Fruit fly (Drosophila melanogaster) whole organism, wandering third instar larva: Measurements from ENCODE around the gene Rbp4.

Experiments
- CG9705 ChIP-seq: fragments of 200-800 bp; sonication (Bioruptor generic); optimal IDR thresholded peaks from 2 replicates; lab custom pipeline; 2018; ENCODE audit warnings: missing biosample characterization, mild to moderate bottlenecking, missing genetic modification characterization
- CrebA ChIP-seq: fragments of 200-800 bp; sonication (Bioruptor generic); optimal IDR thresholded peaks from 2 replicates; lab custom pipeline; 2016; ENCODE audit warnings: missing biosample characterization, mild to moderate bottlenecking, missing genetic modification characterization, borderline replicate concordance
- Dif ChIP-seq: fragments of 200-275, 200-300 bp; sonication (Bioruptor generic); optimal IDR thresholded peaks from 2 replicates; lab custom pipeline; 2018; ENCODE audit warnings: missing biosample characterization, missing genetic modification characterization; ENCODE audit not compliant: partially characterized antibody
- GATAd ChIP-seq: sonication (Bioruptor generic); optimal IDR thresholded peaks from 2 replicates; lab custom pipeline; 2016; ENCODE audit warnings: missing biosample characterization, missing genetic modification characterization
- HLH106 ChIP-seq: fragments of 200-800 bp; optimal IDR thresholded peaks from 3 replicates; lab custom pipeline; 2019; ENCODE audit warnings: missing biosample characterization, mild to moderate bottlenecking, missing genetic modification characterization, moderate library complexity
- Hr78 ChIP-seq: fragments of >200 bp; optimal IDR thresholded peaks from 2 replicates; lab custom pipeline; 2017; ENCODE audit warnings: missing biosample characterization, missing genetic modification characterization
- Hr83 ChIP-seq: fragments of 200-300 bp; sonication (Bioruptor generic); optimal IDR thresholded peaks from 2 replicates; lab custom pipeline; 2016; ENCODE audit warnings: missing biosample characterization, mild to moderate bottlenecking, missing genetic modification characterization, moderate library complexity; ENCODE audit not compliant: poor library complexity, severe bottlenecking
- Mio ChIP-seq: sonication (Bioruptor generic); optimal IDR thresholded peaks from 2 replicates; lab custom pipeline; 2016; ENCODE audit warnings: missing biosample characterization, missing genetic modification characterization
- Myc ChIP-seq: fragments of >200 bp; optimal IDR thresholded peaks from 2 replicates; lab custom pipeline; 2017
- N ChIP-seq: fragments of >200 bp; optimal IDR thresholded peaks from 2 replicates; lab custom pipeline; 2018; ENCODE audit warnings: missing biosample characterization, missing external identifiers, missing genetic modification characterization
- OdsH ChIP-seq: fragments of 200-800 bp; sonication (Bioruptor generic); optimal IDR thresholded peaks from 2 replicates; lab custom pipeline; 2016; ENCODE audit warnings: missing biosample characterization, mild to moderate bottlenecking, missing genetic modification characterization
- Rel ChIP-seq, 2 experiments: fragments of 200-800 bp; sonication (Bioruptor generic) in 1 of 2; optimal IDR thresholded peaks; 2 replicates in 1 of 2; 3 replicates in 1 of 2; lab custom pipeline; 2016 to 2019; ENCODE audit warnings: mild to moderate bottlenecking in 2 of 2, missing biosample characterization in 2 of 2, missing genetic modification characterization in 2 of 2, moderate library complexity in 1 of 2
- Sp1 ChIP-seq: fragments of 200-800 bp; sonication (Bioruptor generic); optimal IDR thresholded peaks from 3 replicates; lab custom pipeline; 2019; ENCODE audit warnings: missing biosample characterization, mild to moderate bottlenecking, missing genetic modification characterization, moderate library complexity
- Vsx2 ChIP-seq: fragments of 200-300, 225-300 bp; sonication (Bioruptor generic); optimal IDR thresholded peaks from 2 replicates; lab custom pipeline; 2018; ENCODE audit warnings: missing biosample characterization, missing genetic modification characterization; ENCODE audit not compliant: partially characterized antibody
- br ChIP-seq: fragments of 200-800 bp; sonication (Bioruptor generic); optimal IDR thresholded peaks from 2 replicates; lab custom pipeline; 2016; ENCODE audit warnings: missing biosample characterization, missing genetic modification characterization
- brk ChIP-seq: fragments of 200-800 bp; sonication (Bioruptor generic); optimal IDR thresholded peaks from 2 replicates; lab custom pipeline; 2016; ENCODE audit warnings: missing biosample characterization, mild to moderate bottlenecking, missing genetic modification characterization
- dl ChIP-seq, 2 experiments: fragments of 175-275, 200-275 bp in 1 of 2; fragments of 200-275 bp in 1 of 2; sonication (Bioruptor generic); optimal IDR thresholded peaks; lab custom pipeline; 2018; ENCODE audit warnings: mild to moderate bottlenecking in 2 of 2, missing biosample characterization in 2 of 2, missing genetic modification characterization in 2 of 2, moderate library complexity in 2 of 2; ENCODE audit not compliant: partially characterized antibody in 2 of 2, insufficient read depth in 1 of 2
- dmrt93B ChIP-seq: fragments of 200-800 bp; sonication (Bioruptor generic); optimal IDR thresholded peaks from 2 replicates; lab custom pipeline; 2018; ENCODE audit warnings: missing biosample characterization, mild to moderate bottlenecking, missing genetic modification characterization
- dsf ChIP-seq: sonication (Bioruptor generic); optimal IDR thresholded peaks from 2 replicates; lab custom pipeline; 2016; ENCODE audit warnings: missing biosample characterization, missing genetic modification characterization, borderline replicate concordance
- ey ChIP-seq: fragments of 200-800 bp; sonication (Bioruptor generic); optimal IDR thresholded peaks from 2 replicates; lab custom pipeline; 2016; ENCODE audit warnings: missing biosample characterization, missing genetic modification characterization
- foxo ChIP-seq, 2 experiments: fragments of 200-800 bp; sonication (Bioruptor generic); optimal IDR thresholded peaks; 2 replicates in 1 of 2; 3 replicates in 1 of 2; lab custom pipeline; 2016 to 2017; ENCODE audit warnings: missing biosample characterization in 2 of 2, missing genetic modification characterization in 2 of 2
- fru ChIP-seq: fragments of 200-800 bp; sonication (Bioruptor generic); optimal IDR thresholded peaks from 3 replicates; lab custom pipeline; 2016; ENCODE audit warnings: missing biosample characterization, mild to moderate bottlenecking, missing genetic modification characterization
- h ChIP-seq: fragments of 200-800 bp; sonication (Bioruptor generic); optimal IDR thresholded peaks from 3 replicates; lab custom pipeline; 2016; ENCODE audit warnings: missing biosample characterization, mild to moderate bottlenecking, missing genetic modification characterization
- jim ChIP-seq: fragments of 175-275, 200-325 bp; sonication (Bioruptor generic); optimal IDR thresholded peaks from 2 replicates; lab custom pipeline; 2016; ENCODE audit warnings: missing biosample characterization, mild to moderate bottlenecking, missing genetic modification characterization
- lola ChIP-seq: fragments of >200 bp; optimal IDR thresholded peaks from 2 replicates; lab custom pipeline; 2017; ENCODE audit warnings: missing biosample characterization, missing genetic modification characterization
- psq ChIP-seq: fragments of 200-800 bp; sonication (Bioruptor generic); optimal IDR thresholded peaks from 3 replicates; lab custom pipeline; 2017; ENCODE audit warnings: missing biosample characterization, mild to moderate bottlenecking, missing genetic modification characterization, moderate library complexity
- rgr ChIP-seq: fragments of 200-800 bp; sonication (Bioruptor generic); optimal IDR thresholded peaks from 3 replicates; lab custom pipeline; 2016; ENCODE audit warnings: missing biosample characterization, mild to moderate bottlenecking, missing genetic modification characterization
- sage ChIP-seq: fragments of 200-800 bp; sonication (Bioruptor generic); optimal IDR thresholded peaks from 2 replicates; lab custom pipeline; 2016; ENCODE audit warnings: missing biosample characterization, mild to moderate bottlenecking, missing genetic modification characterization
- sv ChIP-seq: fragments of 200-800 bp; sonication (Bioruptor generic); optimal IDR thresholded peaks from 3 replicates; lab custom pipeline; 2016; ENCODE audit warnings: missing biosample characterization, missing genetic modification characterization
- tai ChIP-seq: sonication (Bioruptor generic); optimal IDR thresholded peaks from 2 replicates; lab custom pipeline; 2016; ENCODE audit warnings: missing biosample characterization, missing genetic modification characterization
- usp ChIP-seq: fragments of >200 bp; optimal IDR thresholded peaks from 2 replicates; lab custom pipeline; 2017; ENCODE audit warnings: missing biosample characterization, missing genetic modification characterization
- woc ChIP-seq: sonication (Bioruptor generic); optimal IDR thresholded peaks from 2 replicates; lab custom pipeline; 2016; ENCODE audit warnings: missing biosample characterization, mild to moderate bottlenecking, missing genetic modification characterization

Rbp4 gene

DNA sequence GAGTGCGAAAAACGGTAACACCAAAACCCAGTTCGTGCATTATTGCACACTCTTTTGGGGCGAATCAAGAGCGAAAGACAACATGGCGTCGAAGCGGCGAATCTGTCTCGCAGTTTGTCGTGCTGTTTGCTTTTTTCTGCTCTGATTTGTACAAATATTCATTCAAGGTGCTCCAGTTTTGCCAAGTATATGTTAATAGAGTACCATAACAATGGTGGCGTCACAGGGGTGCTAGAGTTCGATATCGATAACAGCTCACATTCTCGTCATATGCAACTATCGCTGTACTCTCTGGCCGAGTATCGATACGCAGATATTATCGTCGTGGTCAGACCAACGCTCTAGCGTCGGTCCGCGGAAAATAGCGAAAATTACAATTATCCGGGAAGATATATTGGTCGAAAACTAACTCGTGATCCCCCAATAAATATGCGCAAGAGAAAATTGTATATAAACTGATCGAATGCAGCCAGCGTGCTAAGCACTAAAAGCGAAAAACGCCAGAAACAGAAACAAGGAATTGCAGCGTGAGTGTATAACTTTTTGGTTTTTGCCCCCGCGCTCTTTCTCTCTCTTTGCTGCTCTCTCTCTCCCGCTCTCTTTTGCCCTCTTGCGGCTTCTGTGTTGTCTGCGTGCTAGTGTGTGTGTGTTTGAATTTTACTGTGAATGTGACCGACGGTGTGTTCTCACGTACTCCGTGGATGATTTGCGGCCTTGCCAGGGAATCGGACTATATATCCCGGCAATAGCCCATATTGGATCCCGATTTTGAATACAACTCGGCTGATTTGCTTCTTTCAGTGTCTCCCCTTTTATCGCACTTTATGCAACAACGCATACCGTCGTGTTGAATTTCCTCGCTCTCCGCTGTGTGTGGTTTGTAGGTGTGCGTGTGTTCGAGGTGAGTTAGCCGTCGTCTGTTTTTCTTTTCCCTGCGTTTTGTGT is 27.7 kb upstream of the Rbp4 start, which contains the start of gene flfl:
Gene flfl, plus strand, starts transcription at position 298 of the 945 bp plus-strand sequence.
- TF ChIP-seq HLH106 (tag; lab: Kevin White, UChicago) (peak; percentile 26), dmrt93B (GFP tag; lab: Kevin White, UChicago) (no peak), sage (no peak), fru (no peak), N (GFP tag; lab: Kevin White, UChicago) (peak; percentile 34), Hr83 (GFP tag; lab: Kevin White, UChicago) (peak; percentile 32), dsf (no peak), br (no peak), foxo (GFP tag; optimal IDR thresholded peaks at IDR 0.05; lab: Kevin White, UChicago) (peak; percentile 1), Dif (GFP tag; lab: Kevin White, UChicago) (peak; percentile 97), Vsx2 (peak; percentile 88), dl (GFP tag; optimal IDR thresholded peaks at IDR 0.05; lab: Kevin White, UChicago; ENCODE audit: insufficient read depth in 1 of 2, partially characterized antibody in 2 of 2) (peak; percentile 77 to 95), CG9705 (peak; percentile 6), brk (GFP tag; lab: Kevin White, UChicago) (no peak), CrebA (GFP tag; lab: Kevin White, UChicago) (no peak), lola (GFP tag; lab: Kevin White, UChicago) (peak; percentile 50), Myc (lab: Kevin White, UChicago) (peak; percentile 46)

DNA sequence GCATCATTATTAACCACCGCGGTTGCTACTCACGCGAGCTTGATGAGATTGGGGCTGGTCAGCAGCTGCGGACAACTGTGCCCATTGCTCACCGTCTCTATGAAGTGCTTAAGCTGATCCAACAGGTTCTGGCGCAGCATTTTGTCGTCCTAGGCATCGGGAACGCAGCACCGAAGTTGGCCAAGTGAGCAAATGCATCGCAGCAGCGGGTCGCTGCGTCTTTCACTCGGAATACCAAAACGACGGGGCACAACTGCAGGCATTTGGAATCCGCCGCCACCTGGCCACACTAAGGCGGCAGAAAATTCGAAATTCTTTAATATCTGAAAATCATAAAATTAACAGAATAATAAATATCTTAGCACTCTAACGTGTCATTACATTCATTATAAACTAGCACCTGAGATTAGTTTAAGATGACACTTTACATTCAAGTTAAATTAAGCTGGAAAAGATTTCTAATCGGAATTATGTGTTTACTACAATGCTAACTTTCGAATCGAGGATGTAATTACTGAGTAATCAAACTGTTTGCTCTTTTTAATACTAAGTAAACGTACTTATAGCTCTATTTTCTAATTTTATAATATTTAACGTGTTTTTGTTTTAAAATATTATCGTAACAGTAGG is 26.9 kb upstream of the Rbp4 start:
- TF ChIP-seq HLH106 (tag; lab: Kevin White, UChicago) = no peak
- TF ChIP-seq CrebA (GFP tag; lab: Kevin White, UChicago) = no peak
- TF ChIP-seq Dif (GFP tag; lab: Kevin White, UChicago) = no peak
- no peak for TF ChIP-seq sage
- no peak for TF ChIP-seq brk (GFP tag; lab: Kevin White, UChicago)
- no peak for TF ChIP-seq jim (GFP tag; lab: Kevin White, UChicago)
- TF ChIP-seq rgr (GFP tag; lab: Kevin White, UChicago) = no peak
- TF ChIP-seq usp (GFP tag; lab: Kevin White, UChicago) = no peak
- TF ChIP-seq Mio (GFP tag; lab: Kevin White, UChicago) = no peak
- no peak for TF ChIP-seq tai (GFP tag; lab: Kevin White, UChicago)
- TF ChIP-seq woc (GFP tag; lab: Kevin White, UChicago) = no peak
- TF ChIP-seq Hr78 = no peak

DNA sequence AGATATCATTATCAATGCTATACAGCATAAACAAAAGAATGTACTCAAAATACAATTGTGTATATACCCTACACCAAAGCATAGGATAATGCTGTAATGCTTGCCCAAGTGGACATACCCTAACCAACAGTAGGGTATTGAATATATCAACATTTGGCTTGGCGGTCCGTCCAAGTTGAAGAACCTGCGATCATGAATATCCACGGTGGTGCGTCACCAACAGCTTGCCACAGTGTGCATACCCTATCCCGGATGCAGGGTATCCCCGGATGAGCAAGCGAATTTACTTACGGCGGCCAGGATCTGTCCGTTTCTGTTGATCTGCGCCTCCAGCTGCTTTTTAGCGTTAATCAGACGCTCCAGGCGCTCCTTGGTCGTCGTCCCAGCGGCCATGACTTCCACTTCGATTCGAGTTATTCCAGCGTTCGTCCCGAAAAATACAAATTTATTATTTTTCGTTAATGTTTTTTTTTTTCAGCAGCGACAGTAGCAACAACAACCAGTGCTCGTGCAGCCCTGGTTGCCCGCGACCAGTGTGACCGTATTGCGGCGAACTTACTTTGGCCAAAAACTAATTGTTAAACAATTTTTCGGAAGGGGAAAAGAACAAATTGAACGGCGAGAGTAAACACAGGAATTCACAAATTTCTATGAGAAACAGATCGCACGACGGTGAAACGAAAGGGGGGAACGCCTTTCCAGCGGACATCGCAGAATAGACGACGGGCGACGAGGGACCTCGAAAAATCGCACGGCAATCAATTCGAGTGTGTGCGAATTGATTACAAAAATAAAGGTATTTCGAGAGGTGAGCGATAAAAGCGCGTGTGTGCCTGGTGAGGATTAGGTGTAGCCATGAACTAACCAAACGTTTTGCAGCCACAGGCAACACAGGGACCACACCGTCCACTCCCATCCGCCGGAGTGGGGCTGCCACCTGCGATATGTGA is 20.2 kb upstream of the Rbp4 start, which contains the start of the genes Lkb1 and CG9588:
Gene Lkb1, plus strand, starts transcription at position 413 of the 950 bp plus-strand sequence.
Gene CG9588, minus strand, starts transcription at position 545 of the 950 bp plus-strand sequence.
- TF ChIP-seq GATAd (GFP tag; lab: Kevin White, UChicago) (no peak), OdsH (GFP tag; lab: Kevin White, UChicago) (peak; percentile 66), Rel (GFP tag; optimal IDR thresholded peaks at IDR 0.05; lab: Kevin White, UChicago) (no peak), Rel (tag; optimal IDR thresholded peaks at IDR 0.05; lab: Kevin White, UChicago) (peak; percentile 79), ey (GFP tag; lab: Kevin White, UChicago) (peak; percentile 77), CG9705 (no peak), rgr (GFP tag; lab: Kevin White, UChicago) (peak; percentile 62), tai (GFP tag; lab: Kevin White, UChicago) (no peak), Sp1 (GFP tag; lab: Kevin White, UChicago) (peak; percentile 13), HLH106 (tag; lab: Kevin White, UChicago) (peak; percentile 27), jim (GFP tag; lab: Kevin White, UChicago) (peak; percentile 51), br (peak; percentile 66), foxo (GFP tag; optimal IDR thresholded peaks at IDR 0.05; lab: Kevin White, UChicago) (peak in 1 of 2 experiments; percentile 80), fru (peak; percentile 69), dmrt93B (GFP tag; lab: Kevin White, UChicago) (no peak), h (GFP tag; lab: Kevin White, UChicago) (peak; percentile 56), sv (peak; percentile 39), psq (GFP tag; lab: Kevin White, UChicago) (peak; percentile 56), Hr83 (GFP tag; lab: Kevin White, UChicago) (peak; percentile 53)
- TF ChIP-seq, all 38 proteins: peak for 14
